Fruit fly (Drosophila melanogaster) whole organism, larva: ENCODE results near the gene CG8034.

Experiments
- noc ChIP-seq: fragments of 200-800 bp; sonication (Bioruptor generic); optimal IDR thresholded peaks from 3 replicates; lab custom pipeline; 2019; ENCODE audit warnings: missing biosample characterization, mild to moderate bottlenecking, missing genetic modification characterization, moderate library complexity

Gene CG8034

DNA sequence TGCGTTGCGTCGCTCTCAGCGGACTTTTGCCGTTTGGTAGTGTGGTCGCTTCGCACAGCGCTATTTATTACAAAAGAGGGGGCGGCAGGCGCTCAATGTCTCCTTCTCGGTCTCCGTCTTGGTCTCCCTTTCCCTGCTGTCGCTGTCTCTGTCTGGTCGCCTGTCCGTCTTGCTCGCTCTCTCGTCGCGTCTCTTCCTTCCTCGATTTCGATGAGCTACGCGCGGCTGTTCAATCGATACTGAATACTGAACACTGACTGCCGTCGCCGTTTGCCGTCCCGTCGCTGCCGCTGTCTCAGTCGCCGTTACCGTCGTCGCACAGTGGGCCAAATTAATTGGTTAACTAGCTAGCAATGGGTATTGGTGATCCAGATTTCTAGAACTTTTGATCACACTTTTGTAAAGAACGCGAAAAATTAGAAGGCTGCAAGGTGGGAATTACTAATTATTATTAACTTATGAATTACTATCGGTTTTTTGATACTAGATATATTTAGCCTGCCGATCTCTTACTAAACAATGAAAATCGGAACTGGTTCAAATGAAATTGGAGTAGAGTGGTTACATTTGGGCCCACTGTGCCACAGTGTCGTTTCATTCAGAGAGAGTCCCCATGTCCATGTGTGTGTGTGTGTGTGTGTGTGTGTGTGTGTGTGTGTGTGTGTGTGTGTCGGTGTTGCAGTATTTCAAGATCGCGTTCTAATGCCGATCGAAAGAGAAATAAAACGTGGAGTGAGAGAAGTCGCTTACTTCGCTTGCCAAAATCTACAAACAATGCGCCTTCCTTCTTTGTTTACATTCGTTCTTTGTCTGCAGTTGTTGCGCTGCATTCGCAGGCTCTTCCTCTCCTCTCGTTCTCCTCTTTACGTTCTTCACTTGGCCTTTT lies at the start of gene CG8034:
Gene CG8034 (minus strand): TSS at position 264 of the 886 bp plus-strand sequence.
- TF ChIP-seq noc (tag; lab: Kevin White, UChicago): peak; percentile 97

DNA sequence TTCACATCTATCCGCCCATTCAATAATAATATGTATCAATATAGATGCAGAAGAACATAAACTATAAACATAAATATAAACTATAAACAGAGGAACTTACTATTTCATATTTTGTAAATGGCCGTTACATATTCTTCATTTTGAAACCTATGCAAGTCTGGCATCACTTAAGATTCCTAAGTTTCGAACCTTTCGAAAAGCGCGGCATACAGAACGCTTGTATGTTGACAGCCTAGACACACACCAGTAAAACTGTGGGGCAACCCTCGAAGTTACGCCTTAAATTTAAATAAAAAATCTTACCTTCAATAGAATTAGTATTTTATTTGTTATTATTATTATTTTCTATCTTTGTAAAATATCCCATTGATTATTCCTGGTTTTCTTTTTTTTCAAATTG lies 28.8 kb upstream of the CG8034 start:
- TF ChIP-seq noc (tag; lab: Kevin White, UChicago): no peak

DNA sequence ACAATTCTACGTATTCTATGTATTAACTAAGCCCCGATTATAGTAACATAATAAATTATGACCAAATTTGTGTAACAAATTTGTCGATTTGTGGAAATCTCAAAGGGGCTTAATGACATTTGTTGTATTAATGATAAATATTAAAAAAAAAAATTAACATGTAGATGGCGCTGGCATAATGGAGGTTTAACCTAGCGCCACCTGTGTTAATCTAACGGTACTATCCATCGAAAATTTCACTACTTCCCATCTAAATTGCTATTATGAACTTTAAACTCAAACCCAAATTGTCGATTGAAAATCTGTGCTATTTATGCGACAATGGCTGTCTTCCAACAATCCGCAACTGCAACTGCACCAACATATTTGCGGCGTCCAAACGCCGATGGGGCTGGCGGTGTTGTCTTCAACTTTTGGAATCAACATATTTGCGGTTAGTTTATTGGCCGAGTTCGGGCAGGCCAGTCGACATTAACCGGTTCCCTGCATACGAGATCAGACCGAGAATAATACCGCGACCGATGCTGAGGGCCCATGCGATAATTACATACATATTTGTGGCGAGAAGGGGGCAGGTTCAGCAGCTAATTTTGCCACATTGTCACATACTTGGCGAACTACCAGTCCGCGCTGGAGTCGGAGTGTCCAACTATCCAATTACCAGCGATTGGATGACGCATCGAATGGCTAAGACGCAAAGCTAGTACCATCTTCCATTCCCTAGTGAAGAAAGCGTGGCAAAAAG lies 27.9 kb upstream of the CG8034 start:
- no peak for TF ChIP-seq noc (tag; lab: Kevin White, UChicago)

DNA sequence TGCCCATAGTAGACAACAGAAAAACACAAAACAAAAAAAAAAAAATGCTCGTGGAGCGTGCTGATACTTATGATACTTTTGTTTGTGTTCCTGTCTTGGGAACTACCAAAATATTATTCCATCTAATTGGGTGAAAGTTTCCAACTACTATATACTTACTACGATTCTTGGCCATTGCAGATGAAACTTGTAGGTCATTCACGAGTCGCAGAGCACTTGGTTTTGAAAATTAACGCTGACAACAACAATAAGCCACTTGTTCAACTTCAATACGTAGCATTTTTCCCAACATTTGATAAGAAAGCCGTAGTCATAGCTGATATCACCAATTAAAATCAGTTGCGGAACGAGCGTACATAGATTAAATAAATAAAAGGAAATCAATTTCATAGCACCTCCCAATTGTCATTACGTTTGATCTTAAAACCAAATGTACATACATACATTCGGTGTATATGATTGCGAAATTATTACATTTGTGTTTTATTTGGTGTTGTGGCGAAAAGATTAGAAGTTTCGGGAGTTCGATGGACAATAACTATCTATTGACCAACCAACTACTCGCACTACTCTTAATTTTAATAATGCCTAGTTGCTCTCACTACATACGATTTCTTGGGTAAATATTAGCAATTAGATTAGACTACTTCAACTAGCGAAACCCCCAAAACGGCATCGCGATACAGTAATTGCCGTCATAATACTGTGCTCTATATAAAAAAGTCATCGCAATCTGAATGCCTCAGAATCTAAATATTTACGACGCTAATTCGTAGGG lies 26.8 kb upstream of the CG8034 start:
- peak; percentile 28 for TF ChIP-seq noc (tag; lab: Kevin White, UChicago)

dm6 chrX:19323835-19324133 lies 25.8 kb upstream of the CG8034 start:
- peak; percentile 96 for TF ChIP-seq noc (tag; lab: Kevin White, UChicago)

DNA sequence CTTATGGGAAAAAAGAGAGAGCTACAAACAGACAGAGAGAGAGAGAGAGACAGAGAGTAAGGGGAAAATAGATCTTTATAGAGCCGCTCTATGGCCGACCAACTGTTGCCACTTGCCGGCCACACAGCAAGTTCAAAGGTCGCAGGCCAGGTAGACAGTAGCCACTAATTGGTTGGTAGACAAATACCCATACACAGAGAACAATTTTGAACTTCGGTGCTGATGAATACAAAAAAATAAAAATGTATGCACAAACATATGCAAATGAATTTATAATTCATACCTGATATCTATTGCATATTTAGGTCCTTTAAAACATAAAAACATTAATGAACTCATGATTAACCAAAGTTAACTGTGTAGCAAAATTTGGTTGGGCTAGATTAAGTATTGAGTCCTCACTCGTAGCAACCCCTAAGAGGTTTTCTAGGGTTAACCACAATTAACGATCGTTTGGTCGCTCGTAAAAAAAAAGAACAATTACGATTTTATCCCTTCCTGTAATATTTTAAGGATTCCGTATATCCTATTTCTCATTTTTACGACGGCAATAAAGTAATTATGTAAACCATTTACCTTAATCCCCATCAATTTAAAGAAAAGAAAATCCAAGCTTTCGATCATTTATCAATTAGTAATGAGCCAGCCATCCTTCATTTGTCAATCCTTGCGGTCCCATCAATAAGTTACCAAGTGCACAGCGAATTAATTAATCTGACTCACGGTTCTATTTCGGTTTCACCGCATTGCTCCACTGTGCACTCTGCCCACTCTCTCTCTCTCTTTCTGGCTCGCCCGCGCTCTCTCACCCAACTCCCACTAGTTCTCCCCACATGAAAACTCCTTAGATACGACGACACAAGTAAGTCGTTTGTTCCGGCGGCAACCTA lies 25.2 kb upstream of the CG8034 start:
- no peak for TF ChIP-seq noc (tag; lab: Kevin White, UChicago)

- peak; percentile 92 for TF ChIP-seq noc (tag; lab: Kevin White, UChicago)
These were observed 24.1 kb upstream of the CG8034 start, which contains the start of gene out for dm6 chrX:19321820-19322708. Gene out (minus strand): TSS chrX:19322106.

dm6 chrX:19318924-19319323 lies 21.0 kb upstream of the CG8034 start:
- no peak for TF ChIP-seq noc (tag; lab: Kevin White, UChicago)

dm6 chrX:19317058-19317767 lies 19.3 kb upstream of the CG8034 start:
- TF ChIP-seq noc (tag; lab: Kevin White, UChicago): peak; percentile 85

DNA sequence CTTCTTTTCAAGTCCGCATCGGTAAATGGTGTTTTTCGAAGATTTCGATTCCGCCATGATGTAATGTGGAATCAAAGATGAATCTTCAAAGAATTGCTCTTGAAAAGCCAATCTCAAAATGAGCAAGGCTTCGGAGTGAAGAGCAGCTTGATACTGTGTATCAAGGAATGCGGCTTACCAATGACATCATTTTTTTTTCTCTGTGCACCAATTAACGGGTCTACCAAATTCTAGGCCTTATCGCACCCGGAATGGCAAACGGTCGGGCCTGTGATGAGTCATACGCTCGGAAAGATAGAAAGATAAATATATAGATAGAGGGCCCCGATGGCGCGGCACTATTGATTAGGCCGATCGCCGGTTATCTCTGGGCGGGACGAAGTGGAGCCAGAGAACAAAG lies 18.6 kb upstream of the CG8034 start:
- peak; percentile 46 for TF ChIP-seq noc (tag; lab: Kevin White, UChicago)

DNA sequence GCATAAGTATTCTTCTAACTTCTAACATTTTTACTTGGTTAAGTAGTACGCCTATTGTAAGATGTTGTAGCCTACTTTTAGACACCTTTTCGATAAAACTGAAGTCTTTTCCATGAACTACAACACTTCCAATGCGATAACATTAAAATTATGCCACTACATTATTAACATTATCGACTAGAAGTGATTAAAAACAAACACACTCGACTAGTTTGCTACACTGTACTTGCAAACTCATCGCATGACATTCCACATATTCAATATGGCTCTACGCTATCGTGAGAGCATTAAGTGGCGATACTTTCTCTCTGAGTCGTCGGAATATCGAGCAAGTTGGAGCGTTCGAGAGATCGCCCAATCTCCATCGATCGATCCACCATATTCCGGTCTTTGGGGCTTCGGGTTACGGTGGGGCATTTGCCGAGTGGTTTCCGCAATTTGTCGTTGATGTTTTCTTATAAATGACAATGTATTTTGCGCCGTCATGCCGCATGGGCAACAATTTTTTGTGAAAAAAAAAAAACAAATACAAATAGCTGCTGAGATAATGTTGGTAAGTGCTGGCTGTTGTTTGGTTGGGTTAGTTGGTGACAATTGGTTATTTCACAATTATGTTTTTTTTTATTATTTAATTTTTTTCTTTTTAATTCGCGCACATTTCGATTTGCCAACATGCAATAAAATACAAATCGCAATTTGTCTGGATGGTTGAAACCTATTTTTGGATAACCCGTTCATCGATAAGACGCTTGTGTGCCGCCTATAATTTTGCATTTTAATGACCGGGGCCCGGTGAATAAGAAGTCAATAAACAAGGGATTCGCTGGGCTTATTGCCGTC lies 17.7 kb upstream of the CG8034 start:
- peak; percentile 38 for TF ChIP-seq noc (tag; lab: Kevin White, UChicago)
